Worm (Caenorhabditis elegans) whole organism, L3 larva: ENCODE results near the gene R155.3.

Experiments used
- R02D3.7 ChIP-seq: fragments of 150-350 bp; optimal IDR thresholded peaks from 2 replicates; lab custom pipeline; 2014; ENCODE audit warnings: missing biosample characterization, missing genetic modification characterization
- ama-1 ChIP-seq: fragments of 150-350 bp; optimal IDR thresholded peaks from 2 replicates; lab custom pipeline; 2018
- ceh-16 ChIP-seq: sonication (generic microtip); optimal IDR thresholded peaks from 2 replicates; lab custom pipeline; 2017; ENCODE audit warnings: missing biosample characterization, missing genetic modification characterization
- ceh-28 ChIP-seq: fragments of 150-350 bp; optimal IDR thresholded peaks from 2 replicates; lab custom pipeline; 2014; ENCODE audit warnings: missing biosample characterization, missing genetic modification reagents, missing genetic modification characterization
- ceh-82 ChIP-seq: fragments of 150-350 bp; optimal IDR thresholded peaks from 2 replicates; lab custom pipeline; 2014; ENCODE audit warnings: missing biosample characterization, missing genetic modification characterization
- ceh-9 ChIP-seq: sonication (generic microtip); optimal IDR thresholded peaks from 2 replicates; lab custom pipeline; 2018; ENCODE audit warnings: missing biosample characterization, missing genetic modification characterization
- egl-27 ChIP-seq: sonication (generic microtip); optimal IDR thresholded peaks from 4 replicates; lab custom pipeline; 2017; ENCODE audit warnings: missing biosample characterization, missing genetic modification reagents, missing genetic modification characterization
- egl-5 ChIP-seq: fragments of 150-350 bp; optimal IDR thresholded peaks from 2 replicates; lab custom pipeline; 2017; ENCODE audit warnings: missing biosample characterization, missing genetic modification reagents, missing genetic modification characterization, inconsistent platforms
- elt-2 ChIP-seq: sonication (generic microtip); optimal IDR thresholded peaks from 2 replicates; lab custom pipeline; 2016; ENCODE audit warnings: missing genetic modification reagents, mild to moderate bottlenecking, missing genetic modification characterization, missing compliant biosample characterization
- elt-3 ChIP-seq, 3 experiments: fragments of 150-350 bp in 1 of 3; sonication (generic microtip) in 2 of 3; optimal IDR thresholded peaks; 2 replicates in 2 of 3; 4 replicates in 1 of 3; lab custom pipeline; 2014 to 2017; ENCODE audit warnings: missing biosample characterization in 3 of 3, missing genetic modification characterization in 3 of 3
- eor-1 ChIP-seq, 2 experiments: fragments of 150-350 bp; optimal IDR thresholded peaks; 2 replicates each; lab custom pipeline; 2014 to 2018; ENCODE audit warnings: missing biosample characterization in 2 of 2, missing genetic modification characterization in 2 of 2
- fkh-10 ChIP-seq: sonication (generic microtip); optimal IDR thresholded peaks from 2 replicates; lab custom pipeline; 2017; ENCODE audit warnings: missing biosample characterization, missing genetic modification reagents, missing genetic modification characterization
- fkh-2 ChIP-seq: fragments of 150-350 bp; optimal IDR thresholded peaks from 2 replicates; lab custom pipeline; 2014; ENCODE audit warnings: missing biosample characterization, missing genetic modification reagents, missing genetic modification characterization
- fos-1 ChIP-seq: fragments of 150-350 bp; optimal IDR thresholded peaks from 2 replicates; lab custom pipeline; 2014; ENCODE audit warnings: missing biosample characterization, missing genetic modification characterization
- lin-15B ChIP-seq: fragments of 150-350 bp; optimal IDR thresholded peaks from 2 replicates; lab custom pipeline; 2014; ENCODE audit warnings: missing biosample characterization, missing genetic modification characterization
- lin-39 ChIP-seq: fragments of 150-350 bp; optimal IDR thresholded peaks from 2 replicates; lab custom pipeline; 2018; ENCODE audit warnings: missing biosample characterization, missing genetic modification reagents, missing genetic modification characterization
- lsy-12 ChIP-seq: sonication (generic microtip); optimal IDR thresholded peaks from 2 replicates; lab custom pipeline; 2016; ENCODE audit warnings: mild to moderate bottlenecking, missing genetic modification characterization, missing compliant biosample characterization
- mdl-1 ChIP-seq: fragments of 150-350 bp; optimal IDR thresholded peaks from 2 replicates; lab custom pipeline; 2014; ENCODE audit warnings: missing biosample characterization, missing genetic modification characterization
- mml-1 ChIP-seq: fragments of 150-350 bp; sonication (generic microtip); optimal IDR thresholded peaks from 3 replicates; lab custom pipeline; 2014; ENCODE audit warnings: missing biosample characterization, missing genetic modification characterization
- nfya-1 ChIP-seq: sonication (generic microtip); optimal IDR thresholded peaks from 2 replicates; lab custom pipeline; 2017; ENCODE audit warnings: missing genetic modification characterization, mild to moderate bottlenecking, missing compliant biosample characterization, antibody characterized with exemption, moderate library complexity; ENCODE audit not compliant: insufficient read depth
- nhr-11 ChIP-seq: fragments of 150-350 bp; optimal IDR thresholded peaks from 2 replicates; lab custom pipeline; 2014; ENCODE audit warnings: missing biosample characterization, missing genetic modification characterization
- nhr-12 ChIP-seq: fragments of 150-350 bp; optimal IDR thresholded peaks from 2 replicates; lab custom pipeline; 2014; ENCODE audit warnings: missing biosample characterization, missing genetic modification characterization
- nhr-25 ChIP-seq: sonication (generic microtip); optimal IDR thresholded peaks from 2 replicates; lab custom pipeline; 2017; ENCODE audit warnings: missing biosample characterization, missing genetic modification characterization
- nhr-28 ChIP-seq: fragments of 150-350 bp; optimal IDR thresholded peaks from 2 replicates; lab custom pipeline; 2014; ENCODE audit warnings: missing biosample characterization, missing genetic modification characterization
- nhr-43 ChIP-seq: sonication (generic microtip); optimal IDR thresholded peaks from 2 replicates; lab custom pipeline; 2016; ENCODE audit warnings: mild to moderate bottlenecking, missing genetic modification characterization, missing compliant biosample characterization; ENCODE audit not compliant: poor library complexity, severe bottlenecking
- nhr-67 ChIP-seq: fragments of 150-350 bp; optimal IDR thresholded peaks from 2 replicates; lab custom pipeline; 2014; ENCODE audit warnings: missing biosample characterization, missing genetic modification characterization
- nhr-76 ChIP-seq: fragments of 150-350 bp; sonication (generic microtip); optimal IDR thresholded peaks from 5 replicates; lab custom pipeline; 2014; ENCODE audit warnings: missing biosample characterization, missing genetic modification characterization
- nhr-77 ChIP-seq: fragments of 150-350 bp; optimal IDR thresholded peaks from 2 replicates; lab custom pipeline; 2014; ENCODE audit warnings: missing biosample characterization, missing genetic modification characterization
- pqm-1 ChIP-seq: fragments of 150-350 bp; optimal IDR thresholded peaks from 2 replicates; lab custom pipeline; 2017; ENCODE audit warnings: missing biosample characterization, missing genetic modification characterization, inconsistent platforms
- sea-2 ChIP-seq: fragments of 150-350 bp; sonication (generic microtip); optimal IDR thresholded peaks from 4 replicates; lab custom pipeline; 2014; ENCODE audit warnings: missing biosample characterization, missing genetic modification reagents, missing genetic modification characterization
- skn-1 ChIP-seq: fragments of 150-350 bp; optimal IDR thresholded peaks from 2 replicates; lab custom pipeline; 2014; ENCODE audit warnings: missing biosample characterization, missing genetic modification characterization
- snpc-4 ChIP-seq: fragments of 150-350 bp; optimal IDR thresholded peaks from 2 replicates; lab custom pipeline; 2014; ENCODE audit warnings: missing biosample characterization, missing genetic modification characterization
- tbx-2 ChIP-seq: sonication (generic microtip); optimal IDR thresholded peaks from 2 replicates; lab custom pipeline; 2016; ENCODE audit warnings: mild to moderate bottlenecking, missing genetic modification characterization, missing compliant biosample characterization
- unc-39 ChIP-seq: sonication (generic microtip); optimal IDR thresholded peaks from 4 replicates; lab custom pipeline; 2017; ENCODE audit warnings: missing biosample characterization, missing genetic modification characterization
- unc-62 ChIP-seq: fragments of 150-350 bp; sonication (generic microtip); optimal IDR thresholded peaks from 4 replicates; lab custom pipeline; 2014; ENCODE audit warnings: missing biosample characterization, missing genetic modification reagents, missing genetic modification characterization
- zag-1 ChIP-seq: fragments of 150-350 bp; optimal IDR thresholded peaks from 2 replicates; lab custom pipeline; 2014; ENCODE audit warnings: missing biosample characterization, missing genetic modification characterization
- ztf-11 ChIP-seq: fragments of 150-350 bp; optimal IDR thresholded peaks from 2 replicates; lab custom pipeline; 2014; ENCODE audit warnings: missing biosample characterization, missing genetic modification characterization
- ztf-4 ChIP-seq: fragments of 150-350 bp; optimal IDR thresholded peaks from 2 replicates; lab custom pipeline; 2014; ENCODE audit warnings: missing biosample characterization, missing genetic modification characterization

Gene R155.3

DNA sequence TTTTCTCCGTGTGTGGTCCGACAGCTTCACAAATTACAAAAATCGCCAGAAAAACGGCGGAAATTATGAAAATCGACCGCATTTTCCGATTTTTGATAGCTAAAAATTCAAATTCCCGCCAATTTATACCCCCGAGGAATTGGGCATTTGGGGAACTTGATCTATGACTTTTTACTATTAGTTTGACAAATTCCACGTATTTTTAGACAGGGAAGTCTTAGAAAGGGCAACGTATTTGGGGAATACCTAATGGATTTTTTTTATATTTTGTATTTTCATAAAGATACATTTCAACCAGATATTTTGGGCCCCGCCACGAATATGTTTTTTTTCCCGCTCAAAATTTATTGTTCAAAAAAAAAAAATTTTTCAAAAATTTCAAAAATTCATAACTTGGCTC is 8.3 kb upstream of the R155.3 start, which contains the start of gene Y39A3B.7:
TSS of gene Y39A3B.7 (minus strand) at position 101 of the 400 bp plus-strand sequence.
- TF ChIP-seq lsy-12 (tag; lab: Kevin White, UChicago) (no peak), snpc-4 (no peak), pqm-1 (no peak), mdl-1 (tag; lab: Kevin White, UChicago) (no peak), fkh-2 (tag; lab: Kevin White, UChicago) (no peak), elt-2 (tag; lab: Kevin White, UChicago) (no peak), elt-3 (tag; optimal IDR thresholded peaks at IDR 0.05; lab: Kevin White, UChicago) (no peak), nfya-1 (tag; lab: Kevin White, UChicago) (no peak), nhr-77 (tag; lab: Kevin White, UChicago) (no peak), nhr-67 (no peak), ceh-9 (tag; lab: Kevin White, UChicago) (no peak), lin-15B (tag; lab: Kevin White, UChicago) (no peak), nhr-12 (tag; lab: Kevin White, UChicago) (no peak), ceh-28 (tag; lab: Kevin White, UChicago) (no peak), ztf-4 (no peak), R02D3.7 (tag; lab: Kevin White, UChicago) (no peak)

- TF ChIP-seq egl-5, result no peak
- no peak for TF ChIP-seq ceh-82
- TF ChIP-seq nhr-25 (tag; lab: Kevin White, UChicago), result no peak
- TF ChIP-seq eor-1 (tag; optimal IDR thresholded peaks at IDR 0.05; lab: Kevin White, UChicago), result no peak
- no peak for TF ChIP-seq fos-1 (tag; lab: Kevin White, UChicago)
- no peak for TF ChIP-seq pqm-1
- TF ChIP-seq egl-27 (tag; lab: Kevin White, UChicago), result no peak
- no peak for TF ChIP-seq ceh-28 (tag; lab: Kevin White, UChicago)
- TF ChIP-seq nfya-1 (tag; lab: Kevin White, UChicago), result no peak
- TF ChIP-seq mml-1, result no peak
- TF ChIP-seq fkh-10 (GFP tag; lab: Kevin White, UChicago), result no peak
- no peak for TF ChIP-seq lin-39 (tag; lab: Kevin White, UChicago)
- no peak for TF ChIP-seq ceh-9 (tag; lab: Kevin White, UChicago)
- TF ChIP-seq ztf-4, result no peak
- no peak for TF ChIP-seq unc-62 (GFP tag; lab: Kevin White, UChicago)
- TF ChIP-seq fkh-2 (tag; lab: Kevin White, UChicago), result no peak
Observed at ce11 chrIII:1982597-1983244, 6.2 kb upstream of the R155.3 start, which contains the start of gene srd-66. Gene srd-66 (minus strand): TSS chrIII:1982647.

DNA sequence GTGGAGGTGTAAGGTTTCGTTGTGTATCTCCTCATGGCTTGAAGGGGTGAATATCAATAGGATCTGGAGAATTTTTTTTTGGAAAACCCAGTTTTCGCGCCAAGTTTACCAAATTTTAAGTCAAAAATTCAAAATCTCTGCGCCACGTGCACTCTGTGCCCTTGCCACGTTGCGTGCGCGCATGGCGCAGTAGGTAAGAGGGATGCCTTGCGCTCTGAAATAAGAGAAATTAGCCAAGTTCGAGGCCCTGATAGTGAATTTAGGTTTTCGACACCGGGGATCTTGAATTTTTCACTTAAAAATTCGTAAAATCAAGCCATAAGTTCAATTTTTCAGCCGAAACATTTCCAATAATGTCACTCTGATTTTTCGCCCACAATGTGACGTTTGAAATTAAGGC is 4.9 kb upstream of the R155.3 start:
- no peak for TF ChIP-seq ceh-82
- TF ChIP-seq unc-62 (GFP tag; lab: Kevin White, UChicago), result no peak
- no peak for TF ChIP-seq tbx-2 (tag; lab: Kevin White, UChicago)
- TF ChIP-seq pqm-1, result no peak
- TF ChIP-seq nfya-1 (tag; lab: Kevin White, UChicago), result no peak
- no peak for TF ChIP-seq lin-15B (tag; lab: Kevin White, UChicago)
- TF ChIP-seq eor-1 (tag; optimal IDR thresholded peaks at IDR 0.05; lab: Kevin White, UChicago), result no peak
- no peak for TF ChIP-seq ama-1
- TF ChIP-seq ztf-4, result no peak
- no peak for TF ChIP-seq nhr-11 (tag; lab: Kevin White, UChicago)
- TF ChIP-seq unc-39 (tag; lab: Kevin White, UChicago), result no peak
- TF ChIP-seq snpc-4, result no peak
- TF ChIP-seq ztf-11, result no peak
- no peak for TF ChIP-seq sea-2 (GFP tag; lab: Kevin White, UChicago)
- TF ChIP-seq skn-1 (tag; lab: Kevin White, UChicago), result no peak

ce11 chrIII:1977424-1977823 is 882 bp upstream of the R155.3 start:
- TF ChIP-seq egl-27 (tag; lab: Kevin White, UChicago) (no peak), ceh-16 (tag; lab: Kevin White, UChicago) (no peak), mml-1 (no peak), lsy-12 (tag; lab: Kevin White, UChicago) (no peak), fos-1 (tag; lab: Kevin White, UChicago) (no peak), fkh-2 (tag; lab: Kevin White, UChicago) (no peak), ztf-4 (no peak), elt-2 (tag; lab: Kevin White, UChicago) (no peak), mdl-1 (tag; lab: Kevin White, UChicago) (no peak), skn-1 (tag; lab: Kevin White, UChicago) (no peak), eor-1 (tag; optimal IDR thresholded peaks at IDR 0.05; lab: Kevin White, UChicago) (no peak), nhr-28 (tag; lab: Kevin White, UChicago) (no peak), nhr-25 (tag; lab: Kevin White, UChicago) (no peak), zag-1 (no peak), nhr-43 (no peak), nhr-76 (tag; lab: Kevin White, UChicago) (no peak)
